Fruit fly (Drosophila melanogaster) whole organism, adult: Measurements from ENCODE around the gene TwdlD.

Source experiments
- CG12768 ChIP-seq: fragments of 200-800 bp; sonication (Bioruptor generic); optimal IDR thresholded peaks from 2 replicates; lab custom pipeline; 2017; ENCODE audit warnings: missing biosample characterization, missing genetic modification characterization, mild to moderate bottlenecking, moderate library complexity, missing genetic modification reagents
- CG7045 ChIP-seq: fragments of 200-800 bp; sonication (Bioruptor generic); optimal IDR thresholded peaks from 2 replicates; lab custom pipeline; 2017; ENCODE audit warnings: missing biosample characterization, mild to moderate bottlenecking, missing genetic modification characterization
- CG7101 ChIP-seq: fragments of 200-800 bp; sonication (Bioruptor generic); optimal IDR thresholded peaks from 2 replicates; lab custom pipeline; 2018; ENCODE audit warnings: missing biosample characterization, mild to moderate bottlenecking, missing genetic modification characterization, moderate library complexity
- Clk ChIP-seq: fragments of 200-800 bp; sonication (Bioruptor generic); optimal IDR thresholded peaks from 2 replicates; lab custom pipeline; 2017; ENCODE audit warnings: missing biosample characterization, missing genetic modification characterization
- Hr96 ChIP-seq: fragments of 200-800 bp; sonication (Bioruptor generic); optimal IDR thresholded peaks from 2 replicates; lab custom pipeline; 2016; ENCODE audit warnings: missing biosample characterization, missing genetic modification characterization
- Mnt ChIP-seq: fragments of 200-800 bp; sonication (Bioruptor generic); optimal IDR thresholded peaks from 2 replicates; lab custom pipeline; 2016; ENCODE audit warnings: missing biosample characterization, mild to moderate bottlenecking, missing genetic modification characterization
- bab1 ChIP-seq: fragments of 200-800 bp; sonication (Bioruptor generic); optimal IDR thresholded peaks from 3 replicates; lab custom pipeline; 2019; ENCODE audit warnings: missing biosample characterization, mild to moderate bottlenecking, missing genetic modification characterization, moderate library complexity
- cic ChIP-seq: fragments of 200-800 bp; sonication (Bioruptor generic); optimal IDR thresholded peaks from 2 replicates; lab custom pipeline; 2017; ENCODE audit warnings: missing biosample characterization, mild to moderate bottlenecking, missing genetic modification characterization, moderate library complexity
- cnc ChIP-seq, 2 experiments: fragments of >200 bp; optimal IDR thresholded peaks; 2 replicates each; lab custom pipeline; 2017
- kay ChIP-seq: fragments of 200-800 bp; sonication (Bioruptor generic); peaks from one replicate; lab custom pipeline; 2016; ENCODE audit warnings: missing biosample characterization, missing genetic modification characterization, borderline replicate concordance
- ovo ChIP-seq: fragments of 200-800 bp; sonication (Bioruptor generic); optimal IDR thresholded peaks from 2 replicates; lab custom pipeline; 2016; ENCODE audit warnings: missing biosample characterization, missing genetic modification characterization
- pad ChIP-seq: fragments of 200-800 bp; sonication (Bioruptor generic); optimal IDR thresholded peaks from 3 replicates; lab custom pipeline; 2017; ENCODE audit warnings: missing biosample characterization, missing genetic modification characterization, mild to moderate bottlenecking, moderate library complexity, missing genetic modification reagents

- TF ChIP-seq ovo, result no peak
- TF ChIP-seq cnc (optimal IDR thresholded peaks at IDR 0.05; lab: Kevin White, UChicago), result no peak
- no peak for TF ChIP-seq bab1 (GFP tag; lab: Kevin White, UChicago)
- no peak for TF ChIP-seq Hr96 (GFP tag; lab: Kevin White, UChicago)
- TF ChIP-seq cic, result no peak
- no peak for TF ChIP-seq CG7101 (tag; lab: Kevin White, UChicago)
- no peak for TF ChIP-seq CG12768 (GFP tag; lab: Kevin White, UChicago)
- TF ChIP-seq Mnt (GFP tag; lab: Kevin White, UChicago), result no peak
- no peak for TF ChIP-seq kay
- no peak for TF ChIP-seq Clk (GFP tag; lab: Kevin White, UChicago)
- no peak for TF ChIP-seq CG7045 (GFP tag; lab: Kevin White, UChicago)
- TF ChIP-seq pad, result no peak
Observed at dm6 chr3R:26690197-26690596, 50.4 kb downstream of the TwdlD start.
